Fruit fly (Drosophila melanogaster) whole organism, embryonic: Measurements from ENCODE around the gene crm.

ENCODE experiments used
- Asciz ChIP-seq: fragments of 200-800 bp; sonication (Bioruptor generic); optimal IDR thresholded peaks from 2 replicates; lab custom pipeline; 2017; ENCODE audit warnings: missing biosample characterization, mild to moderate bottlenecking, missing genetic modification characterization, missing genetic modification reagents
- B-H2 ChIP-seq: fragments of 200-800 bp; sonication (Bioruptor generic); optimal IDR thresholded peaks from 2 replicates; lab custom pipeline; 2018; ENCODE audit warnings: missing biosample characterization, mild to moderate bottlenecking, missing genetic modification characterization
- CG10321 ChIP-seq: fragments of 200-800 bp; sonication (Bioruptor generic); IDR thresholded peaks from 2 replicates; pipeline ENCODE4 v1.3.6; 2022; ENCODE audit warnings: missing biosample characterization, missing genetic modification characterization
- CG11247 ChIP-seq: fragments of 200-800 bp; sonication (Bioruptor generic); IDR thresholded peaks from 2 replicates; pipeline ENCODE4 v1.3.6; 2022; ENCODE audit warnings: missing biosample characterization, missing genetic modification characterization
- CG12236 ChIP-seq: fragments of 200-800 bp; sonication (Bioruptor generic); optimal IDR thresholded peaks from 2 replicates; lab custom pipeline; 2016; ENCODE audit warnings: missing biosample characterization, missing genetic modification characterization
- CG14667 ChIP-seq: fragments of 200-800 bp; sonication (Bioruptor generic); IDR thresholded peaks from 2 replicates; pipeline ENCODE4 v1.3.6; 2022; ENCODE audit warnings: missing biosample characterization, missing genetic modification characterization
- CG1603 ChIP-seq: fragments of 200-800 bp; sonication (Bioruptor generic); optimal IDR thresholded peaks from 2 replicates; lab custom pipeline; 2019; ENCODE audit warnings: missing biosample characterization, mild to moderate bottlenecking, missing genetic modification characterization, moderate library complexity
- CG17359 ChIP-seq: fragments of 200-800 bp; sonication (Bioruptor generic); optimal IDR thresholded peaks from 3 replicates; lab custom pipeline; 2018; ENCODE audit warnings: missing biosample characterization, mild to moderate bottlenecking, missing genetic modification characterization, moderate library complexity
- CG17385 ChIP-seq: fragments of 200-800 bp; sonication (Bioruptor generic); optimal IDR thresholded peaks from 3 replicates; lab custom pipeline; 2018; ENCODE audit warnings: missing biosample characterization, mild to moderate bottlenecking, missing genetic modification characterization
- CG17802 ChIP-seq: fragments of 200-800 bp; sonication (Bioruptor generic); optimal IDR thresholded peaks from 2 replicates; lab custom pipeline; 2018; ENCODE audit warnings: missing biosample characterization, mild to moderate bottlenecking, missing genetic modification characterization, moderate library complexity
- CG17912 ChIP-seq: fragments of 200-800 bp; sonication (Bioruptor generic); optimal IDR thresholded peaks from 2 replicates; lab custom pipeline; 2018; ENCODE audit warnings: missing biosample characterization, mild to moderate bottlenecking, missing genetic modification characterization
- CG18619 ChIP-seq: fragments of 200-800 bp; sonication (Bioruptor generic); optimal IDR thresholded peaks from 3 replicates; lab custom pipeline; 2017; ENCODE audit warnings: missing biosample characterization, mild to moderate bottlenecking, missing genetic modification characterization
- CG2678 ChIP-seq: fragments of 200-800 bp; sonication (Bioruptor generic); optimal IDR thresholded peaks from 3 replicates; lab custom pipeline; 2019; ENCODE audit warnings: missing biosample characterization, mild to moderate bottlenecking, missing genetic modification characterization, moderate library complexity
- CG32772 ChIP-seq: fragments of 200-800 bp; sonication (Bioruptor generic); IDR thresholded peaks from 2 replicates; pipeline ENCODE4 v1.3.6; 2022; ENCODE audit warnings: missing biosample characterization, missing genetic modification characterization
- CG34422 ChIP-seq: fragments of 200-800 bp; sonication (Bioruptor generic); IDR thresholded peaks from 3 replicates; pipeline ENCODE4 v1.3.6; 2022; ENCODE audit warnings: missing biosample characterization, missing genetic modification characterization
- CG3726 ChIP-seq: fragments of 200-800 bp; sonication (Bioruptor generic); IDR thresholded peaks from 3 replicates; pipeline ENCODE4, ENCODE4 v1.3.6; 2022; ENCODE audit warnings: missing biosample characterization, missing genetic modification characterization
- CG4328 ChIP-seq: fragments of 200-800 bp; sonication (Bioruptor generic); optimal IDR thresholded peaks from 3 replicates; lab custom pipeline; 2017; ENCODE audit warnings: missing biosample characterization, missing genetic modification reagents, missing genetic modification characterization
- CG4404 ChIP-seq: fragments of 200-800 bp; sonication (Bioruptor generic); IDR thresholded peaks from 2 replicates; pipeline ENCODE4 v1.3.6; 2022; ENCODE audit warnings: missing biosample characterization, missing genetic modification characterization
- CG4424 ChIP-seq: fragments of 200-800 bp; sonication (Bioruptor generic); optimal IDR thresholded peaks from 3 replicates; lab custom pipeline; 2016; ENCODE audit warnings: missing biosample characterization, missing genetic modification characterization
- CG4730 ChIP-seq: fragments of 200-800 bp; sonication (Bioruptor generic); IDR thresholded peaks from 2 replicates; pipeline ENCODE4 v1.3.6; 2022; ENCODE audit warnings: missing biosample characterization, missing genetic modification characterization
- CG7786 ChIP-seq: fragments of 200-800 bp; sonication (Bioruptor generic); optimal IDR thresholded peaks from 2 replicates; lab custom pipeline; 2016; ENCODE audit warnings: missing biosample characterization, missing genetic modification characterization
- CG8089 ChIP-seq: fragments of 200-800 bp; sonication (Bioruptor generic); optimal IDR thresholded peaks from 3 replicates; lab custom pipeline; 2016; ENCODE audit warnings: missing biosample characterization, missing genetic modification characterization
- CoRest ChIP-seq: fragments of 200-800 bp; sonication (Bioruptor generic); optimal IDR thresholded peaks from 3 replicates; lab custom pipeline; 2018; ENCODE audit warnings: missing biosample characterization, mild to moderate bottlenecking, missing genetic modification characterization, moderate library complexity
- Dbx ChIP-seq: fragments of 200-800 bp; sonication (Bioruptor generic); IDR thresholded peaks from 3 replicates; pipeline ENCODE4 v1.3.6; 2022; ENCODE audit warnings: missing biosample characterization, missing genetic modification characterization
- H15 ChIP-seq: fragments of 200-800 bp; sonication (Bioruptor generic); IDR thresholded peaks from 3 replicates; pipeline ENCODE4 v1.3.6; 2022; ENCODE audit warnings: missing biosample characterization, missing genetic modification characterization
- HLH54F ChIP-seq: fragments of 200-800 bp; sonication (Bioruptor generic); optimal IDR thresholded peaks from 3 replicates; lab custom pipeline; 2016; ENCODE audit warnings: missing biosample characterization, missing genetic modification characterization
- Hsf ChIP-seq: fragments of 200-800 bp; sonication (Bioruptor generic); optimal IDR thresholded peaks from 3 replicates; lab custom pipeline; 2016; ENCODE audit warnings: missing biosample characterization, missing genetic modification characterization
- Lhr ChIP-seq: fragments of 200-800 bp; sonication (Bioruptor generic); optimal IDR thresholded peaks from 3 replicates; lab custom pipeline; 2017; ENCODE audit warnings: mild to moderate bottlenecking, missing biosample characterization, missing genetic modification reagents, missing genetic modification characterization
- Meics ChIP-seq: fragments of 200-800 bp; sonication (Bioruptor generic); optimal IDR thresholded peaks from 2 replicates; lab custom pipeline; 2017; ENCODE audit warnings: missing biosample characterization, mild to moderate bottlenecking, missing genetic modification characterization
- Oli ChIP-seq: fragments of 200-800 bp; sonication (Bioruptor generic); optimal IDR thresholded peaks from 2 replicates; lab custom pipeline; 2018; ENCODE audit warnings: missing biosample characterization, mild to moderate bottlenecking, missing genetic modification characterization, moderate library complexity
- Pdp1 ChIP-seq, 2 experiments: fragments of 200-800 bp; sonication (Bioruptor generic); optimal IDR thresholded peaks; 3 replicates each; lab custom pipeline; 2016; ENCODE audit warnings: missing biosample characterization in 2 of 2, missing genetic modification characterization in 2 of 2, mild to moderate bottlenecking in 1 of 2, moderate library complexity in 1 of 2
- Ptx1 ChIP-seq: fragments of 200-800 bp; sonication (Bioruptor generic); IDR thresholded peaks from 2 replicates; pipeline ENCODE4 v1.3.6; 2022; ENCODE audit warnings: missing biosample characterization, missing genetic modification characterization
- ac ChIP-seq: fragments of 200-800 bp; sonication (Bioruptor generic); optimal IDR thresholded peaks from 3 replicates; lab custom pipeline; 2017; ENCODE audit warnings: missing biosample characterization, mild to moderate bottlenecking, missing genetic modification characterization
- ap ChIP-seq: fragments of 200-800 bp; sonication (Bioruptor generic); IDR thresholded peaks from 2 replicates; pipeline ENCODE4 v1.3.6; 2022; ENCODE audit warnings: missing biosample characterization, missing genetic modification characterization
- dmrt99B ChIP-seq: fragments of 200-800 bp; sonication (Bioruptor generic); optimal IDR thresholded peaks from 2 replicates; lab custom pipeline; 2018; ENCODE audit warnings: missing biosample characterization, mild to moderate bottlenecking, missing genetic modification characterization, moderate library complexity
- esg ChIP-seq: fragments of 200-800 bp; sonication (Bioruptor generic); conservative IDR thresholded peaks from 2 replicates; pipeline ENCODE4 v1.3.6; 2022; ENCODE audit warnings: missing biosample characterization, missing genetic modification characterization
- gce ChIP-seq: fragments of 200-800 bp; sonication (Bioruptor generic); IDR thresholded peaks from 3 replicates; pipeline ENCODE4 v1.3.6; 2022; ENCODE audit warnings: missing biosample characterization, missing genetic modification characterization
- ham ChIP-seq: fragments of 200-800 bp; sonication (Bioruptor generic); IDR thresholded peaks from 2 replicates; pipeline ENCODE4 v1.3.6; 2022; ENCODE audit warnings: missing biosample characterization, missing genetic modification characterization
- hth ChIP-seq: fragments of >200 bp; optimal IDR thresholded peaks from 2 replicates; lab custom pipeline; 2017; ENCODE audit warnings: inconsistent platforms
- luna ChIP-seq: fragments of 200-800 bp; sonication (Bioruptor generic); optimal IDR thresholded peaks from 2 replicates; lab custom pipeline; 2016; ENCODE audit warnings: missing biosample characterization, missing genetic modification characterization
- nerfin-2 ChIP-seq: fragments of 200-800 bp; sonication (Bioruptor generic); IDR thresholded peaks from 2 replicates; pipeline ENCODE4 v1.3.6; 2022; ENCODE audit warnings: missing biosample characterization, missing genetic modification characterization; ENCODE audit not compliant: partially characterized antibody
- oc ChIP-seq: fragments of 200-800 bp; sonication (Bioruptor generic); optimal IDR thresholded peaks from 2 replicates; lab custom pipeline; 2018; ENCODE audit warnings: missing biosample characterization, mild to moderate bottlenecking, missing genetic modification characterization, moderate library complexity
- phol ChIP-seq: fragments of 200-800 bp; sonication (Bioruptor generic); optimal IDR thresholded peaks from 3 replicates; lab custom pipeline; 2018; ENCODE audit warnings: missing biosample characterization, mild to moderate bottlenecking, missing genetic modification characterization, moderate library complexity
- pum ChIP-seq: fragments of 200-800 bp; sonication (Bioruptor generic); optimal IDR thresholded peaks from 2 replicates; lab custom pipeline; 2016; ENCODE audit warnings: missing biosample characterization, missing genetic modification characterization
- row ChIP-seq: fragments of 200-800 bp; sonication (Bioruptor generic); IDR thresholded peaks from 3 replicates; pipeline ENCODE4 v1.3.6; 2022; ENCODE audit warnings: missing biosample characterization, missing genetic modification characterization
- sens ChIP-seq: fragments of 200-800 bp; sonication (Bioruptor generic); peaks from one replicate; lab custom pipeline; 2016; ENCODE audit warnings: missing biosample characterization, missing genetic modification characterization
- seq ChIP-seq: fragments of 200-800 bp; sonication (Bioruptor generic); IDR thresholded peaks from 2 replicates; pipeline ENCODE4 v1.3.6; 2022; ENCODE audit warnings: missing biosample characterization, missing genetic modification characterization
- sob ChIP-seq: fragments of 200-800 bp; sonication (Bioruptor generic); IDR thresholded peaks from 2 replicates; pipeline ENCODE4 v1.3.6; 2022; ENCODE audit warnings: missing biosample characterization, missing genetic modification characterization
- tgo ChIP-seq: fragments of 200-800 bp; sonication (Bioruptor generic); IDR thresholded peaks from 3 replicates; pipeline ENCODE4 v1.3.6; 2022; ENCODE audit warnings: missing biosample characterization, missing genetic modification characterization
- tin ChIP-seq: fragments of 200-800 bp; sonication (Bioruptor generic); optimal IDR thresholded peaks from 3 replicates; lab custom pipeline; 2016; ENCODE audit warnings: missing biosample characterization, missing genetic modification characterization
- ttk ChIP-seq: fragments of 200-800 bp; sonication (Bioruptor generic); IDR thresholded peaks from 2 replicates; pipeline ENCODE4 v2.1.2; 2022; ENCODE audit warnings: missing biosample characterization, missing genetic modification characterization
- tx ChIP-seq: fragments of 200-800 bp; sonication (Bioruptor generic); optimal IDR thresholded peaks from 2 replicates; lab custom pipeline; 2016; ENCODE audit warnings: missing biosample characterization, missing genetic modification characterization

The crm gene

DNA sequence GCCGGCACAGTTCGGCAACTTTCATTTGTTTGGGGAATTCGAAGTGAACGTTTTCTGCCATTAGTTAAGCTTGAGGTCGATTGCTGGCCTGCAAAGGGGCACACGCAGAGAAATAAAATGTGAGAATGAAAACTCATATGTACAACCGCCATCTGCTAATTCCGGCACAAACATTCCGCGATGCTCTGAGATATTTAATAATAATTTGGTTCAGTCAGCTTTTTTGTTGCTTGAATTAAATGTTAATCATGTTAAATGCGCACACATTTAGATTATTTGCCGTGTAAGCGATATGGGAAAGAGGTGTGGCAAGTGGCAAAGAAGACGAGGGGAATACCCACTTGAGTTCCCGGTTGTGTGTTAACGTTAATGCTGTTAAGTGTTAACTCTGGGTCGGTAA lies 18.8 kb upstream of the crm start (continued):
- no peak for TF ChIP-seq CG12236 (GFP tag; lab: Kevin White, UChicago)
- peak; percentile 39 for TF ChIP-seq CG17359 (tag; lab: Kevin White, UChicago)
- no peak for TF ChIP-seq esg (GFP tag; lab: Robert Waterston, UW)
- TF ChIP-seq luna (GFP tag; lab: Kevin White, UChicago) = no peak
- TF ChIP-seq sob (GFP tag; lab: Robert Waterston, UW) = 0 out of 2 replicates have a peak, but pooled peaks have one; percentile 21
- no peak for TF ChIP-seq CG17912
- peak; percentile 21 for TF ChIP-seq Hsf
- peak; percentile 29 for TF ChIP-seq phol (tag; lab: Kevin White, UChicago)
- TF ChIP-seq tx (GFP tag; lab: Kevin White, UChicago) = no peak
- peak; percentile 8; the same call in 1 of the 2 replicates for TF ChIP-seq CG4404 (GFP tag; lab: Robert Waterston, UW)
- TF ChIP-seq tin (GFP tag; lab: Kevin White, UChicago) = peak; percentile 2
- TF ChIP-seq hth (lab: Kevin White, UChicago) = no peak
- no peak for TF ChIP-seq HLH54F
- no peak for TF ChIP-seq CG4328 (GFP tag; lab: Kevin White, UChicago)
- TF ChIP-seq CG18619 = no peak
- peak; percentile 46 for TF ChIP-seq CG1603 (tag; lab: Kevin White, UChicago)
- peak; percentile 26 for TF ChIP-seq Oli (tag; lab: Kevin White, UChicago)
- TF ChIP-seq ttk = peak; percentile 15; the same call in 1 of the 2 replicates
- TF ChIP-seq CG7786 (GFP tag; lab: Kevin White, UChicago) = peak; percentile 1
- no peak for TF ChIP-seq CG4730 (GFP tag; lab: Robert Waterston, UW)
- no peak for TF ChIP-seq Asciz (GFP tag; lab: Kevin White, UChicago)
- peak; percentile 58 for TF ChIP-seq Ptx1 (GFP tag; lab: Robert Waterston, UW)
- peak; percentile 23 for TF ChIP-seq CG4424
- TF ChIP-seq row (GFP tag; lab: Robert Waterston, UW) = peak; percentile 56
- TF ChIP-seq pum (GFP tag; lab: Kevin White, UChicago) = no peak
- TF ChIP-seq ac (GFP tag; lab: Kevin White, UChicago) = no peak
- peak; percentile 52 for TF ChIP-seq CG2678 (tag; lab: Kevin White, UChicago)
- TF ChIP-seq ap (GFP tag; lab: Robert Waterston, UW) = no peak
- no peak for TF ChIP-seq CoRest (tag; lab: Kevin White, UChicago)
- TF ChIP-seq nerfin-2 (GFP tag; lab: Robert Waterston, UW) = no peak
- no peak for TF ChIP-seq Pdp1 (GFP tag; optimal IDR thresholded peaks at IDR 0.05; lab: Kevin White, UChicago)
- TF ChIP-seq CG17802 (tag; lab: Kevin White, UChicago) = peak; percentile 1
- 0 out of 2 replicates have a peak, but pooled peaks have one; percentile 22 for TF ChIP-seq CG14667 (GFP tag; lab: Robert Waterston, UW)
- no peak for TF ChIP-seq B-H2
- TF ChIP-seq gce (GFP tag; lab: Robert Waterston, UW) = no peak
- TF ChIP-seq seq (GFP tag; lab: Robert Waterston, UW) = peak; percentile 17; the same call in 1 of the 2 replicates
- peak; percentile 67 for TF ChIP-seq sens
- peak; percentile 54 for TF ChIP-seq dmrt99B
- TF ChIP-seq CG17385 = peak; percentile 17
- peak; percentile 11 for TF ChIP-seq Meics
- TF ChIP-seq tgo (GFP tag; lab: Robert Waterston, UW) = peak; percentile 21; the same call in 1 of the 3 replicates
- TF ChIP-seq CG10321 (GFP tag; lab: Robert Waterston, UW) = no peak
- TF ChIP-seq Lhr = no peak
- TF ChIP-seq CG34422 (GFP tag; lab: Robert Waterston, UW) = no peak; the same call in 2 of the 3 replicates
- TF ChIP-seq CG3726 (GFP tag; lab: Robert Waterston, UW) = no peak
- TF ChIP-seq oc = peak; percentile 14
- TF ChIP-seq CG8089 (GFP tag; lab: Kevin White, UChicago) = no peak
- TF ChIP-seq CG11247 (GFP tag; lab: Robert Waterston, UW) = no peak
- no peak for TF ChIP-seq H15
- TF ChIP-seq Dbx (GFP tag; lab: Robert Waterston, UW) = peak; percentile 44; the same call in 1 of the 3 replicates
- peak; percentile 49 for TF ChIP-seq CG32772 (GFP tag; lab: Robert Waterston, UW)
- no peak for TF ChIP-seq ham (GFP tag; lab: Robert Waterston, UW)
